Fruit fly (Drosophila melanogaster): ENCODE results near the gene CG34242.

CG34242 gene

dm6 chr3L:12533392-12534070 is at the start of gene CG34242, which contains the start of gene Tsf2:
CG34242 (plus strand) TSS chr3L:12533996.
Tsf2 (minus strand) TSS chr3L:12533724.
- no peak for TF ChIP-seq toe (GFP tag; optimal IDR thresholded peaks at IDR 0.05)
- peak; percentile 64 for TF ChIP-seq bab1 (GFP tag; optimal IDR thresholded peaks at IDR 0.05)
- TF ChIP-seq kay (GFP tag; ENCODE audit: borderline replicate concordance), result no peak
- TF ChIP-seq CG7101 (tag; optimal IDR thresholded peaks at IDR 0.05), result peak; percentile 87
- no peak for TF ChIP-seq cnc (optimal IDR thresholded peaks at IDR 0.05)
- TF ChIP-seq CG33017 (tag; optimal IDR thresholded peaks at IDR 0.05), result peak; percentile 75
- TF ChIP-seq CG12768 (GFP tag; optimal IDR thresholded peaks at IDR 0.05), result peak; percentile 61
- TF ChIP-seq pad (GFP tag; optimal IDR thresholded peaks at IDR 0.05), result peak; percentile 55
- no peak for TF ChIP-seq ovo (GFP tag; optimal IDR thresholded peaks at IDR 0.05)
- peak; percentile 35 for TF ChIP-seq tj (GFP tag; optimal IDR thresholded peaks at IDR 0.05)
- TF ChIP-seq CG14711 (tag; optimal IDR thresholded peaks at IDR 0.05), result peak; percentile 91
- TF ChIP-seq CG11617 (GFP tag; optimal IDR thresholded peaks at IDR 0.05), result no peak

DNA sequence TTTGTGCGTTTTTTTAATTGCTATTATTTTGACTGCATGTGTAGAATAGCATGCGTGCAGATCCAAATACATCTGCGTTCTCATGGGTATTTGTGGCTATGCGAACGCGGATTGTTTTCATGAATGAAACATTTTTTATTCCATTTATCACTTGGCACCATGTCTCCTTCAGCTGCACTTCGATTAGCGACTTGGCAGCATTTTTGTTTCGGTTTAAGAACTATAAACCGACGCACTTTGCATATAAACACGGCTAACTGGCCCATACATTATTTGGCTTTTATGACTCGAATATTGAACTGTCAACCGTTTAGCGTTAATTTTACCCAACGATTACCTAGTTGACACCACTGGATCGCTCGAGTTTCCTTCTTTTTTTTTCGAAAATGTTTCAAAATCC is 49.3 kb upstream of the CG34242 start:
- no peak for TF ChIP-seq Clk (GFP tag; optimal IDR thresholded peaks at IDR 0.05)

DNA sequence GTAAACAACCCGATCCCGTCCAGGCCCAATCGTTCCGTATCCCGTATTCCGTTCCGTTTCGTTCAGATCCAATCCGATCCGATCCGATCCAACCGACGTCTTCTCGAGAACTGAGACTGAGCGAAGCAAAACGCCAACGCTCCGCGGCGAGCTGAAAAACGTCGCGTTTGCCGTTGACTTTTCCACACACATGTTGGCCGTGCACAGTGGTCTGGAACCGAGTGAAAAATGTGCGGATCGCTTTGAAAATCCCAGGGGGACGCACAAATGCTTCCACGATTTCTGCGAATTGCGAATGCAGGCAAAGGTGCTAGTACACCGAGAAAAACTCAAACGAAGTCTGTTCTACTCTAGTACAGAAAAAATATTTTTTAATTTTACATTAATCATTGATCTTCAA is 48.8 kb upstream of the CG34242 start, which contains the start of gene CG10663:
CG10663 (minus strand) TSS at position 88 of the 400 bp plus-strand sequence.
- TF ChIP-seq tj (GFP tag; optimal IDR thresholded peaks at IDR 0.05) (no peak), kay (GFP tag; ENCODE audit: borderline replicate concordance) (no peak)

dm6 chr3L:12486175-12486574 is 47.6 kb upstream of the CG34242 start:
- TF ChIP-seq cnc (optimal IDR thresholded peaks at IDR 0.05) (no peak), kay (GFP tag; ENCODE audit: borderline replicate concordance) (no peak), Mnt (GFP tag; optimal IDR thresholded peaks at IDR 0.05) (no peak), CG33017 (tag; optimal IDR thresholded peaks at IDR 0.05) (no peak), toe (GFP tag; optimal IDR thresholded peaks at IDR 0.05) (no peak), bab1 (GFP tag; optimal IDR thresholded peaks at IDR 0.05) (no peak), CG14711 (tag; optimal IDR thresholded peaks at IDR 0.05) (no peak), cic (GFP tag; optimal IDR thresholded peaks at IDR 0.05) (no peak), CG7101 (tag; optimal IDR thresholded peaks at IDR 0.05) (no peak), CG1620 (GFP tag; optimal IDR thresholded peaks at IDR 0.05) (no peak), CG11617 (GFP tag; optimal IDR thresholded peaks at IDR 0.05) (no peak), Clk (GFP tag; optimal IDR thresholded peaks at IDR 0.05) (no peak), pad (GFP tag; optimal IDR thresholded peaks at IDR 0.05) (no peak), tj (GFP tag; optimal IDR thresholded peaks at IDR 0.05) (no peak), CG12768 (GFP tag; optimal IDR thresholded peaks at IDR 0.05) (no peak), ovo (GFP tag; optimal IDR thresholded peaks at IDR 0.05) (no peak)

DNA sequence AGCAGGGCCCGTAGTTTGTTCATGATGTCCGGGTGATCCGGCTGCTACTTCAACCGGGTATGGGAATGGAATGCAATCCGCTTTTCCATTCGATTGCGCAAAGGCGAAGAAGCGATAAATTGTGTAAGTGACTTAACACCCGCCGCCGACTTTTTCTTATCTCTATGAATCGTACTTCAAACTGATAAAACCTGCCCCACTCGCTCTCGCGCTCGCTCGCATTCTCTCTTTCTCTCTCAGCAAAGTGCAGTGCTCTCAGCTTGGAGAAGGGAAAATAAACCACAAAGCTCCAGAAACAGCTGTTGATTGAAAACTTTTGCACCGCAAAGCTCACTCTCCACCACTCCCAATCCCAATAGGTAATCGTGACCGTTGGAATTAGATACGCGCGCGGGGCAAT is 43.8 kb upstream of the CG34242 start:
- TF ChIP-seq CG12768 (GFP tag; optimal IDR thresholded peaks at IDR 0.05), result no peak
- TF ChIP-seq kay (GFP tag; ENCODE audit: borderline replicate concordance), result no peak
- TF ChIP-seq CG1620 (GFP tag; optimal IDR thresholded peaks at IDR 0.05), result no peak
- TF ChIP-seq CG7045 (GFP tag; optimal IDR thresholded peaks at IDR 0.05), result no peak
- no peak for TF ChIP-seq Hr96 (GFP tag; optimal IDR thresholded peaks at IDR 0.05)
- no peak for TF ChIP-seq CG33017 (tag; optimal IDR thresholded peaks at IDR 0.05)
- no peak for TF ChIP-seq CG7101 (tag; optimal IDR thresholded peaks at IDR 0.05)
- TF ChIP-seq Crg-1 (GFP tag; optimal IDR thresholded peaks at IDR 0.05), result no peak
- TF ChIP-seq bab1 (GFP tag; optimal IDR thresholded peaks at IDR 0.05), result no peak
- TF ChIP-seq Clk (GFP tag; optimal IDR thresholded peaks at IDR 0.05), result no peak
- TF ChIP-seq ovo (GFP tag; optimal IDR thresholded peaks at IDR 0.05), result no peak
- TF ChIP-seq cic (GFP tag; optimal IDR thresholded peaks at IDR 0.05), result no peak
- no peak for TF ChIP-seq Mnt (GFP tag; optimal IDR thresholded peaks at IDR 0.05)
- TF ChIP-seq toe (GFP tag; optimal IDR thresholded peaks at IDR 0.05), result no peak
- no peak for TF ChIP-seq tj (GFP tag; optimal IDR thresholded peaks at IDR 0.05)
- TF ChIP-seq pad (GFP tag; optimal IDR thresholded peaks at IDR 0.05), result no peak
- TF ChIP-seq CG11617 (GFP tag; optimal IDR thresholded peaks at IDR 0.05), result no peak
- no peak for TF ChIP-seq CG5204 (GFP tag; optimal IDR thresholded peaks at IDR 0.05)
- TF ChIP-seq cnc (optimal IDR thresholded peaks at IDR 0.05), result no peak
- no peak for TF ChIP-seq CG14711 (tag; optimal IDR thresholded peaks at IDR 0.05)

- TF ChIP-seq bab1 (GFP tag; optimal IDR thresholded peaks at IDR 0.05), result peak; percentile 88
- peak; percentile 89 for TF ChIP-seq CG14711 (tag; optimal IDR thresholded peaks at IDR 0.05)
- TF ChIP-seq CG12768 (GFP tag; optimal IDR thresholded peaks at IDR 0.05), result peak; percentile 90
- peak; percentile 68 for TF ChIP-seq Mnt (GFP tag; optimal IDR thresholded peaks at IDR 0.05)
- TF ChIP-seq CG33017 (tag; optimal IDR thresholded peaks at IDR 0.05), result peak; percentile 96
- peak; percentile 95 for TF ChIP-seq kay (GFP tag; ENCODE audit: borderline replicate concordance)
- peak; percentile 94 for TF ChIP-seq CG7101 (tag; optimal IDR thresholded peaks at IDR 0.05)
- TF ChIP-seq Hr96 (GFP tag; optimal IDR thresholded peaks at IDR 0.05), result peak; percentile 64
- TF ChIP-seq Crg-1 (GFP tag; optimal IDR thresholded peaks at IDR 0.05), result peak; percentile 56
- peak; percentile 74 for TF ChIP-seq Clk (GFP tag; optimal IDR thresholded peaks at IDR 0.05)
- peak; percentile 88 for TF ChIP-seq CG7045 (GFP tag; optimal IDR thresholded peaks at IDR 0.05)
- peak; percentile 89 for TF ChIP-seq CG5204 (GFP tag; optimal IDR thresholded peaks at IDR 0.05)
- no peak for TF ChIP-seq ovo (GFP tag; optimal IDR thresholded peaks at IDR 0.05)
- TF ChIP-seq CG1620 (GFP tag; optimal IDR thresholded peaks at IDR 0.05), result peak; percentile 54
- peak; percentile 66 for TF ChIP-seq tj (GFP tag; optimal IDR thresholded peaks at IDR 0.05)
- no peak for TF ChIP-seq cnc (optimal IDR thresholded peaks at IDR 0.05)
- peak; percentile 58 for TF ChIP-seq toe (GFP tag; optimal IDR thresholded peaks at IDR 0.05)
- peak; percentile 58 for TF ChIP-seq pad (GFP tag; optimal IDR thresholded peaks at IDR 0.05)
- TF ChIP-seq CG11617 (GFP tag; optimal IDR thresholded peaks at IDR 0.05), result peak; percentile 86
- peak; percentile 47 for TF ChIP-seq cic (GFP tag; optimal IDR thresholded peaks at IDR 0.05)
Measured at dm6 chr3L:12490418-12491035, 43.3 kb upstream of the CG34242 start, which contains the start of gene CG10660. CG10660 (minus strand) TSS chr3L:12490676.

All from whole organism, adult.